Worm (Caenorhabditis elegans) whole organism, L3 larva: ENCODE results near the gene F23H11.7.

Experiments used
- aly-2 ChIP-seq: fragments of 150-350 bp; optimal IDR thresholded peaks from 2 replicates; lab custom pipeline; 2014; ENCODE audit warnings: missing biosample characterization, missing genetic modification characterization
- ceh-28 ChIP-seq: fragments of 150-350 bp; optimal IDR thresholded peaks from 2 replicates; lab custom pipeline; 2014; ENCODE audit warnings: missing biosample characterization, missing genetic modification reagents, missing genetic modification characterization
- ceh-9 ChIP-seq: sonication (generic microtip); optimal IDR thresholded peaks from 2 replicates; lab custom pipeline; 2018; ENCODE audit warnings: missing biosample characterization, missing genetic modification characterization
- eor-1 ChIP-seq, 2 experiments: fragments of 150-350 bp; optimal IDR thresholded peaks; 2 replicates each; lab custom pipeline; 2014 to 2018; ENCODE audit warnings: missing biosample characterization in 2 of 2, missing genetic modification characterization in 2 of 2
- hmg-11 ChIP-seq: sonication (generic microtip); optimal IDR thresholded peaks from 2 replicates; lab custom pipeline; 2016; ENCODE audit warnings: missing genetic modification characterization, missing compliant biosample characterization
- nhr-12 ChIP-seq: fragments of 150-350 bp; optimal IDR thresholded peaks from 2 replicates; lab custom pipeline; 2014; ENCODE audit warnings: missing biosample characterization, missing genetic modification characterization
- nhr-237 ChIP-seq: fragments of 150-350 bp; optimal IDR thresholded peaks from 2 replicates; lab custom pipeline; 2014; ENCODE audit warnings: missing biosample characterization, missing genetic modification characterization
- pha-4 ChIP-seq: fragments of 150-350 bp; optimal IDR thresholded peaks from 2 replicates; lab custom pipeline; 2014; ENCODE audit warnings: missing biosample characterization, missing genetic modification reagents, missing genetic modification characterization
- tbx-2 ChIP-seq: sonication (generic microtip); optimal IDR thresholded peaks from 2 replicates; lab custom pipeline; 2016; ENCODE audit warnings: mild to moderate bottlenecking, missing genetic modification characterization, missing compliant biosample characterization
- unc-39 ChIP-seq: sonication (generic microtip); optimal IDR thresholded peaks from 4 replicates; lab custom pipeline; 2017; ENCODE audit warnings: missing biosample characterization, missing genetic modification characterization
- unc-62 ChIP-seq: fragments of 150-350 bp; sonication (generic microtip); optimal IDR thresholded peaks from 4 replicates; lab custom pipeline; 2014; ENCODE audit warnings: missing biosample characterization, missing genetic modification reagents, missing genetic modification characterization
- zag-1 ChIP-seq: fragments of 150-350 bp; optimal IDR thresholded peaks from 2 replicates; lab custom pipeline; 2014; ENCODE audit warnings: missing biosample characterization, missing genetic modification characterization
- ztf-11 ChIP-seq: fragments of 150-350 bp; optimal IDR thresholded peaks from 2 replicates; lab custom pipeline; 2014; ENCODE audit warnings: missing biosample characterization, missing genetic modification characterization

ce11 chrIII:952184-952583 lies 33.0 kb upstream of the F23H11.7 start, which contains the start of gene fbxa-10:
- TF ChIP-seq tbx-2 (tag; lab: Kevin White, UChicago) (no peak), ceh-9 (tag; lab: Kevin White, UChicago) (no peak), unc-39 (no peak), ceh-28 (tag; lab: Kevin White, UChicago) (no peak), nhr-237 (tag; lab: Kevin White, UChicago) (no peak), unc-62 (GFP tag; lab: Kevin White, UChicago) (no peak), aly-2 (no peak), ztf-11 (tag; lab: Kevin White, UChicago) (no peak), eor-1 (tag; optimal IDR thresholded peaks at IDR 0.05; lab: Kevin White, UChicago) (no peak), zag-1 (no peak), hmg-11 (peak; percentile 59), pha-4 (tag; lab: Kevin White, UChicago) (peak; percentile 30), nhr-12 (tag; lab: Kevin White, UChicago) (no peak)
